Worm (Caenorhabditis elegans) whole organism, early embryonic: ENCODE measurements around the gene ins-12.

Experiments used
- B0310.2 ChIP-seq: sonication (generic microtip); optimal IDR thresholded peaks from 2 replicates; lab custom pipeline; 2016; ENCODE audit warnings: mild to moderate bottlenecking, missing genetic modification characterization, missing compliant biosample characterization
- F13C5.2 ChIP-seq: sonication (generic microtip); optimal IDR thresholded peaks from 2 replicates; lab custom pipeline; 2017; ENCODE audit warnings: mild to moderate bottlenecking, missing genetic modification characterization, inconsistent platforms, missing compliant biosample characterization
- ama-1 ChIP-seq: fragments of 150-350 bp; optimal IDR thresholded peaks from 2 replicates; lab custom pipeline; 2014
- ceh-13 ChIP-seq: fragments of 200-800 bp; sonication (Bioruptor generic); optimal IDR thresholded peaks from 2 replicates; lab custom pipeline; 2018; ENCODE audit warnings: mild to moderate bottlenecking, missing genetic modification characterization, missing compliant biosample characterization
- ceh-36 ChIP-seq: sonication (generic microtip); optimal IDR thresholded peaks from 2 replicates; lab custom pipeline; 2016; ENCODE audit warnings: missing genetic modification characterization, inconsistent platforms, missing compliant biosample characterization
- ets-7 ChIP-seq: sonication (generic microtip); optimal IDR thresholded peaks from 2 replicates; lab custom pipeline; 2016; ENCODE audit warnings: missing genotype, missing genetic modification characterization, missing compliant biosample characterization
- flt-1 ChIP-seq: fragments of 200-800 bp; sonication (Bioruptor generic); IDR thresholded peaks from 2 replicates; pipeline ENCODE4 v1.3.6; 2022; ENCODE audit warnings: missing genetic modification characterization, missing compliant biosample characterization
- hmg-4 ChIP-seq: fragments of 200-800 bp; sonication (Bioruptor generic); optimal IDR thresholded peaks from 2 replicates; lab custom pipeline; 2018; ENCODE audit warnings: mild to moderate bottlenecking, missing genetic modification characterization, missing compliant biosample characterization
- hnd-1 ChIP-seq: sonication (generic microtip); optimal IDR thresholded peaks from 2 replicates; lab custom pipeline; 2016; ENCODE audit warnings: missing genetic modification characterization, missing compliant biosample characterization
- pes-1 ChIP-seq: fragments of 200-800 bp; sonication (Bioruptor generic); IDR thresholded peaks from 2 replicates; pipeline ENCODE4 v1.3.6; 2022; ENCODE audit warnings: missing genetic modification reagents, missing genetic modification characterization, missing compliant biosample characterization
- tbx-37 ChIP-seq: fragments of 200-800 bp; sonication (Bioruptor generic); conservative IDR thresholded peaks from 2 replicates; pipeline ENCODE4 v1.3.6; 2022; ENCODE audit warnings: missing genetic modification reagents, missing genetic modification characterization, missing compliant biosample characterization
- tra-4 ChIP-seq: sonication (generic microtip); optimal IDR thresholded peaks from 2 replicates; lab custom pipeline; 2017; ENCODE audit warnings: missing genetic modification characterization, missing compliant biosample characterization

DNA sequence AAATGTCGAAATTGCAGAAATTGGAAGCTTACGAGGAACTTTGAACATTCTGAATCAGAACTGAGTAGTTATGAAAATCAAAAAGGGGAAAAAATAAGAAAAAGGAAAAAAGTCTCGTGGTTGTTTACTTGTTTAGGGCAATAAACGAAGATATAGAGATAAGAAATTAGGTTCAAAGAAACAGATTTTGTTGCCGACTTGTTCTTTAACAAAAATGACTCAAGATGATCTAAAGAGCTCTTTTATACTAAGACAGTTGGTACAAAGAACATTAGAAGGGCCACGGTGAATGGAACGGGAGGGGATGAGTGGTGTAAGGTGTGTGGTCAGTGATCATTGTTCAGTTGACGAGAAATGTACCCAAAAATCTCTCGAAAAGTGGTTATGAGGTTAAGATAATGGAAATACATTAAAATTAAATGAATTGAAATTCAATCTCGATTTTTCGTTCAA lies 6.9 kb upstream of the ins-12 start, which contains the start of gene acdh-2:
- TF ChIP-seq tbx-37 (GFP tag; lab: Robert Waterston, UW): no peak
- TF ChIP-seq ets-7 (tag; lab: Kevin White, UChicago): no peak
- TF ChIP-seq tra-4 (tag; lab: Kevin White, UChicago): no peak
- no peak for TF ChIP-seq ama-1 (lab: Kevin White, UChicago)
- TF ChIP-seq flt-1: no peak
- no peak for TF ChIP-seq B0310.2
- no peak for TF ChIP-seq pes-1 (GFP tag; lab: Robert Waterston, UW)
- TF ChIP-seq hmg-4 (GFP tag; lab: Kevin White, UChicago): no peak
- TF ChIP-seq F13C5.2 (tag; lab: Kevin White, UChicago): no peak
- TF ChIP-seq ceh-13: no peak
- TF ChIP-seq ceh-36: no peak
- no peak for TF ChIP-seq hnd-1 (tag; lab: Kevin White, UChicago)
